Fruit fly (Drosophila melanogaster) whole organism, prepupa: Measurements from ENCODE around the gene TwdlC.

ENCODE experiments used
- Blimp-1 ChIP-seq: fragments of 200-800 bp; sonication (Bioruptor generic); optimal IDR thresholded peaks from 3 replicates; lab custom pipeline; 2017; ENCODE audit warnings: missing biosample characterization, missing genetic modification characterization, mild to moderate bottlenecking, moderate library complexity, missing genetic modification reagents
- CG10631 ChIP-seq: fragments of 200-800 bp; sonication (Bioruptor generic); optimal IDR thresholded peaks from 2 replicates; lab custom pipeline; 2016; ENCODE audit warnings: missing biosample characterization, missing genetic modification characterization
- CG10669 ChIP-seq: fragments of 200-800 bp; sonication (Bioruptor generic); optimal IDR thresholded peaks from 3 replicates; lab custom pipeline; 2018; ENCODE audit warnings: missing biosample characterization, mild to moderate bottlenecking, missing genetic modification characterization, moderate library complexity
- CG11762 ChIP-seq: fragments of 200-800 bp; sonication (Bioruptor generic); optimal IDR thresholded peaks from 3 replicates; lab custom pipeline; 2016; ENCODE audit warnings: missing biosample characterization, missing genetic modification characterization; ENCODE audit not compliant: insufficient read depth
- CG11902 ChIP-seq: fragments of 200-800 bp; sonication (Bioruptor generic); optimal IDR thresholded peaks from 3 replicates; lab custom pipeline; 2016; ENCODE audit warnings: missing biosample characterization, missing genetic modification characterization
- CG15336 ChIP-seq: fragments of 200-800 bp; sonication (Bioruptor generic); IDR thresholded peaks from 2 replicates; pipeline ENCODE4 v1.3.6; 2022; ENCODE audit warnings: missing biosample characterization, missing genetic modification characterization
- CG1621 ChIP-seq: fragments of 200-800 bp; sonication (Bioruptor generic); optimal IDR thresholded peaks from 3 replicates; lab custom pipeline; 2018; ENCODE audit warnings: missing biosample characterization, mild to moderate bottlenecking, missing genetic modification characterization
- CG16779 ChIP-seq: fragments of 200-800 bp; sonication (Bioruptor generic); optimal IDR thresholded peaks from 3 replicates; lab custom pipeline; 2017; ENCODE audit warnings: missing biosample characterization, mild to moderate bottlenecking, missing genetic modification characterization
- CG3032 ChIP-seq: fragments of 200-800 bp; optimal IDR thresholded peaks from 2 replicates; lab custom pipeline; 2019; ENCODE audit warnings: missing biosample characterization, mild to moderate bottlenecking, missing genetic modification characterization, moderate library complexity
- CG31627 ChIP-seq: fragments of 200-800 bp; sonication (Bioruptor generic); optimal IDR thresholded peaks from 3 replicates; lab custom pipeline; 2016; ENCODE audit warnings: missing biosample characterization, missing genetic modification characterization
- CG32006 ChIP-seq: fragments of 200-800 bp; sonication (Bioruptor generic); optimal IDR thresholded peaks from 3 replicates; lab custom pipeline; 2017; ENCODE audit warnings: missing biosample characterization, mild to moderate bottlenecking, missing genetic modification characterization
- CG34406 ChIP-seq: fragments of 200-800 bp; sonication (Bioruptor generic); optimal IDR thresholded peaks from 3 replicates; lab custom pipeline; 2016; ENCODE audit warnings: missing biosample characterization, missing genetic modification characterization
- CG3919 ChIP-seq: fragments of 200-800 bp; sonication (Bioruptor generic); optimal IDR thresholded peaks from 3 replicates; lab custom pipeline; 2016; ENCODE audit warnings: missing biosample characterization, missing genetic modification characterization
- CG6276 ChIP-seq: fragments of 200-800 bp; sonication (Bioruptor generic); optimal IDR thresholded peaks from 2 replicates; lab custom pipeline; 2017; ENCODE audit warnings: missing biosample characterization, mild to moderate bottlenecking, missing genetic modification characterization
- CG7368 ChIP-seq: fragments of 200-800 bp; sonication (Bioruptor generic); optimal IDR thresholded peaks from 3 replicates; lab custom pipeline; 2016; ENCODE audit warnings: missing biosample characterization, missing genetic modification characterization
- CG8119 ChIP-seq: fragments of 200-800 bp; sonication (Bioruptor generic); IDR thresholded peaks from 3 replicates; pipeline ENCODE4 v1.3.6; 2022; ENCODE audit warnings: missing biosample characterization, missing genetic modification characterization
- CG9139 ChIP-seq: fragments of 200-800 bp; sonication (Bioruptor generic); optimal IDR thresholded peaks from 3 replicates; lab custom pipeline; 2017; ENCODE audit warnings: missing biosample characterization, mild to moderate bottlenecking, missing genetic modification characterization
- Eip75B ChIP-seq: fragments of 200-800 bp; sonication (Bioruptor generic); optimal IDR thresholded peaks from 3 replicates; lab custom pipeline; 2016; ENCODE audit warnings: missing biosample characterization, missing genetic modification characterization
- Eip78C ChIP-seq: fragments of 200-800 bp; sonication (Bioruptor generic); peaks from one replicate; lab custom pipeline; 2016; ENCODE audit warnings: missing biosample characterization, missing genetic modification characterization
- Eip93F ChIP-seq: fragments of 200-800 bp; sonication (Bioruptor generic); optimal IDR thresholded peaks from 2 replicates; lab custom pipeline; 2016; ENCODE audit warnings: missing biosample characterization, mild to moderate bottlenecking, missing genetic modification characterization
- Ets21C ChIP-seq: fragments of 200-800 bp; sonication (Bioruptor generic); optimal IDR thresholded peaks from 3 replicates; lab custom pipeline; 2016; ENCODE audit warnings: missing biosample characterization, missing genetic modification characterization
- Hr4 ChIP-seq: fragments of 200-800 bp; sonication (Bioruptor generic); optimal IDR thresholded peaks from 3 replicates; lab custom pipeline; 2016; ENCODE audit warnings: missing biosample characterization, missing genetic modification characterization
- Met ChIP-seq: fragments of 200-800 bp; sonication (Bioruptor generic); optimal IDR thresholded peaks from 3 replicates; lab custom pipeline; 2016; ENCODE audit warnings: missing biosample characterization, missing genetic modification characterization
- Sox102F ChIP-seq: fragments of 200-800 bp; sonication (Bioruptor generic); optimal IDR thresholded peaks from 2 replicates; lab custom pipeline; 2016; ENCODE audit warnings: missing biosample characterization, mild to moderate bottlenecking, missing genetic modification characterization
- achi ChIP-seq: fragments of 200-800 bp; sonication (Bioruptor generic); optimal IDR thresholded peaks from 3 replicates; lab custom pipeline; 2016; ENCODE audit warnings: missing biosample characterization, missing genetic modification characterization
- acj6 ChIP-seq: fragments of 200-800 bp; sonication (Bioruptor generic); optimal IDR thresholded peaks from 3 replicates; lab custom pipeline; 2016; ENCODE audit warnings: missing biosample characterization, missing genetic modification characterization
- cyc ChIP-seq: fragments of 200-800 bp; sonication (Bioruptor generic); optimal IDR thresholded peaks from 3 replicates; lab custom pipeline; 2016; ENCODE audit warnings: missing biosample characterization, missing genetic modification characterization
- dac ChIP-seq: fragments of 200-800 bp; sonication (Bioruptor generic); optimal IDR thresholded peaks from 2 replicates; lab custom pipeline; 2017; ENCODE audit warnings: missing biosample characterization, mild to moderate bottlenecking, missing genetic modification characterization
- dsx ChIP-seq: fragments of 200-800 bp; optimal IDR thresholded peaks from 3 replicates; lab custom pipeline; 2019; ENCODE audit warnings: missing biosample characterization, mild to moderate bottlenecking, missing genetic modification characterization, moderate library complexity; ENCODE audit not compliant: poor library complexity, severe bottlenecking
- eg ChIP-seq: fragments of 200-800 bp; sonication (Bioruptor generic); IDR thresholded peaks from 3 replicates; pipeline ENCODE4 v1.3.6; 2022; ENCODE audit warnings: missing biosample characterization, missing genetic modification characterization
- esn ChIP-seq: fragments of 200-800 bp; sonication (Bioruptor generic); optimal IDR thresholded peaks from 2 replicates; lab custom pipeline; 2016; ENCODE audit warnings: missing biosample characterization, mild to moderate bottlenecking, missing genetic modification characterization, moderate library complexity
- fd59A ChIP-seq: fragments of 200-800 bp; sonication (Bioruptor generic); optimal IDR thresholded peaks from 2 replicates; lab custom pipeline; 2017; ENCODE audit warnings: missing biosample characterization, mild to moderate bottlenecking, missing genetic modification characterization, missing genetic modification reagents
- fkh ChIP-seq: fragments of 200-800 bp; sonication (Bioruptor generic); optimal IDR thresholded peaks from 3 replicates; lab custom pipeline; 2017; ENCODE audit warnings: missing biosample characterization, mild to moderate bottlenecking, missing genetic modification characterization, moderate library complexity
- lz ChIP-seq: fragments of 200-800 bp; sonication (Bioruptor generic); optimal IDR thresholded peaks from 3 replicates; lab custom pipeline; 2016; ENCODE audit warnings: missing biosample characterization, missing genetic modification characterization
- net ChIP-seq: fragments of 200-800 bp; sonication (Bioruptor generic); optimal IDR thresholded peaks from 3 replicates; lab custom pipeline; 2016; ENCODE audit warnings: missing biosample characterization, missing genetic modification characterization
- pdm3 ChIP-seq: fragments of 200-800 bp; sonication (Bioruptor generic); optimal IDR thresholded peaks from 3 replicates; lab custom pipeline; 2016; ENCODE audit warnings: missing biosample characterization, missing genetic modification characterization
- salr ChIP-seq, 2 experiments: fragments of 200-800 bp; sonication (Bioruptor generic); optimal IDR thresholded peaks; 3 replicates each; lab custom pipeline; 2016 to 2018; ENCODE audit warnings: missing biosample characterization in 2 of 2, missing genetic modification characterization in 2 of 2, mild to moderate bottlenecking in 1 of 2
- spab ChIP-seq: fragments of 200-800 bp; sonication (Bioruptor generic); optimal IDR thresholded peaks from 2 replicates; lab custom pipeline; 2017; ENCODE audit warnings: missing biosample characterization, mild to moderate bottlenecking, missing genetic modification characterization, missing genetic modification reagents
- ss ChIP-seq, 2 experiments: fragments of 200-800 bp; sonication (Bioruptor generic); optimal IDR thresholded peaks; 2 replicates in 1 of 2; 3 replicates in 1 of 2; lab custom pipeline; 2017 to 2018; ENCODE audit warnings: mild to moderate bottlenecking in 2 of 2, missing biosample characterization in 2 of 2, missing genetic modification characterization in 2 of 2, moderate library complexity in 1 of 2
- topi ChIP-seq: fragments of 200-800 bp; sonication (Bioruptor generic); optimal IDR thresholded peaks from 3 replicates; lab custom pipeline; 2016; ENCODE audit warnings: missing biosample characterization, missing genetic modification characterization

TwdlC gene

dm6 chr3R:26947296-26947880 lies 47.2 kb upstream of the TwdlC start, which contains the start of gene Spag1 (continued):
- TF ChIP-seq CG9139 (GFP tag; lab: Kevin White, UChicago) (peak; percentile 76), fd59A (no peak), CG34406 (GFP tag; lab: Kevin White, UChicago) (no peak), Eip93F (GFP tag; lab: Kevin White, UChicago) (peak; percentile 70), CG32006 (GFP tag; lab: Kevin White, UChicago) (no peak), CG7368 (no peak), CG8119 (GFP tag; lab: Robert Waterston, UW) (no peak), topi (peak; percentile 27), lz (GFP tag; lab: Kevin White, UChicago) (no peak), pdm3 (GFP tag; lab: Kevin White, UChicago) (no peak), esn (peak; percentile 48), CG11762 (no peak), fkh (GFP tag; lab: Kevin White, UChicago) (no peak), CG10669 (peak; percentile 33), net (GFP tag; lab: Kevin White, UChicago) (no peak), CG1621 (tag; lab: Kevin White, UChicago) (no peak), cyc (GFP tag; lab: Kevin White, UChicago) (no peak), CG10631 (GFP tag; lab: Kevin White, UChicago) (no peak), acj6 (GFP tag; lab: Kevin White, UChicago) (no peak), spab (GFP tag; lab: Kevin White, UChicago) (peak; percentile 0), dsx (GFP tag; lab: Kevin White, UChicago) (no peak), Met (GFP tag; lab: Kevin White, UChicago) (no peak), CG16779 (tag; lab: Kevin White, UChicago) (peak; percentile 53), CG15336 (GFP tag; lab: Robert Waterston, UW) (peak; percentile 52; the same call in 1 of the 2 replicates), Sox102F (GFP tag; lab: Kevin White, UChicago) (no peak), CG11902 (GFP tag; lab: Kevin White, UChicago) (no peak), CG3032 (tag; lab: Kevin White, UChicago) (no peak), CG3919 (GFP tag; lab: Kevin White, UChicago) (no peak), Eip75B (GFP tag; lab: Kevin White, UChicago) (no peak), Hr4 (GFP tag; lab: Kevin White, UChicago) (no peak)

dm6 chr3R:26952200-26952856 lies 42.3 kb upstream of the TwdlC start:
- TF ChIP-seq fkh (GFP tag; lab: Kevin White, UChicago) (peak; percentile 61), CG9139 (GFP tag; lab: Kevin White, UChicago) (no peak)
- TF ChIP-seq, all 60 proteins: peak for 1

- no peak for TF ChIP-seq Blimp-1 (GFP tag; lab: Kevin White, UChicago)
- TF ChIP-seq CG32006 (GFP tag; lab: Kevin White, UChicago) = no peak
- TF ChIP-seq Ets21C = no peak
These were observed 41.7 kb upstream of the TwdlC start for dm6 chr3R:26952857-26953477.

dm6 chr3R:26953478-26953874 lies 41.2 kb upstream of the TwdlC start:
- TF ChIP-seq salr (GFP tag; optimal IDR thresholded peaks at IDR 0.05; lab: Kevin White, UChicago) = peak; percentile 93 to 97
- peak; percentile 94 for TF ChIP-seq CG7368
- peak; percentile 53 for TF ChIP-seq esn
- TF ChIP-seq Eip78C (GFP tag; lab: Kevin White, UChicago) = peak; percentile 99
- peak; percentile 96 for TF ChIP-seq CG15336 (GFP tag; lab: Robert Waterston, UW)
- TF ChIP-seq CG9139 (GFP tag; lab: Kevin White, UChicago) = peak; percentile 28
- no peak for TF ChIP-seq Sox102F (GFP tag; lab: Kevin White, UChicago)
- peak; percentile 90 for TF ChIP-seq fd59A
- peak; percentile 72 for TF ChIP-seq CG11902 (GFP tag; lab: Kevin White, UChicago)
- no peak for TF ChIP-seq Blimp-1 (GFP tag; lab: Kevin White, UChicago)
- peak; percentile 89 for TF ChIP-seq CG6276 (GFP tag; lab: Kevin White, UChicago)
- TF ChIP-seq CG31627 (GFP tag; lab: Kevin White, UChicago) = peak; percentile 81
- peak; percentile 94 for TF ChIP-seq CG10669
- TF ChIP-seq CG3919 (GFP tag; lab: Kevin White, UChicago) = peak; percentile 94
- peak; percentile 95 for TF ChIP-seq dac (GFP tag; lab: Kevin White, UChicago)
- TF ChIP-seq CG1621 (tag; lab: Kevin White, UChicago) = peak; percentile 94
- TF ChIP-seq ss (GFP tag; optimal IDR thresholded peaks at IDR 0.05; lab: Kevin White, UChicago) = peak in 1 of 2 experiments; percentile 68
- peak; percentile 95 for TF ChIP-seq CG11762
- TF ChIP-seq topi = peak; percentile 81
- no peak for TF ChIP-seq fkh (GFP tag; lab: Kevin White, UChicago)
- peak; percentile 87 for TF ChIP-seq achi (GFP tag; lab: Kevin White, UChicago)
- TF ChIP-seq Met (GFP tag; lab: Kevin White, UChicago) = peak; percentile 20
- peak; percentile 93 for TF ChIP-seq eg (GFP tag; lab: Robert Waterston, UW)
